Worm (Caenorhabditis elegans) whole organism, L3 larva: ENCODE results near the gene ift-81.

Experiments used
- nhr-23 ChIP-seq: fragments of 150-350 bp; optimal IDR thresholded peaks from 2 replicates; lab custom pipeline; 2014; ENCODE audit warnings: missing biosample characterization, missing genetic modification reagents, missing genetic modification characterization
- sea-2 ChIP-seq: fragments of 150-350 bp; sonication (generic microtip); optimal IDR thresholded peaks from 4 replicates; lab custom pipeline; 2014; ENCODE audit warnings: missing biosample characterization, missing genetic modification reagents, missing genetic modification characterization
- ztf-4 ChIP-seq: fragments of 150-350 bp; optimal IDR thresholded peaks from 2 replicates; lab custom pipeline; 2014; ENCODE audit warnings: missing biosample characterization, missing genetic modification characterization

DNA sequence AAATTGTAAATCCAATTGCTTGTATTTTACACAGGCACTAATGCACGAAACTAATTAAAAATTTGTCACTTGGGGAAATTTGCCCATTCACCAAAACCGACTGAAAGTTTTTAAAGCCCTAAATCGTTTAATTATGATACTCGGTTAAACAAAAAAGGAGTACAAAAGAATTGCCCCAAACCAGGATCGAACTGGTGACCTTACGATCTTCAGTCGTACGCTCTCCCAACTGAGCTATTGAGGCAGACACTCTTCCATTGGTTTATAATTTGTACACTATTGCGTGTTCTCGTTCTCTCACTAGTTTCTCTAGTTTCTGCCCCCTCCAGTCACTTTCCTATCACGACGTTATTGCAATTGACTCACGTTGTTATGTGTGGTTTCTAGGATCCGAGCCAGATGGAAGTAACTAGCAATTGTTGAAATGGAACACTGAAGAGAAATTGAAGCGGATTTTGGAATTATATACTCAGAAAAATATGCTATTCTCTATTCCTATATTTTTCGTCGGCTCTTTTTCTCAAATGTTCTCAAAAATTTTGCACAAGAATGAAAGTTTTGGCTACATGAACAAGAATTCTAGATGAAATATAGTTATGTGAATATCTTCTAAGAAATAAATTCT, 21.0 kb downstream of the ift-81 start:
- no peak for TF ChIP-seq nhr-23
- TF ChIP-seq ztf-4 (tag; lab: Kevin White, UChicago) = no peak
- TF ChIP-seq sea-2 (GFP tag; lab: Kevin White, UChicago) = no peak
